Worm (Caenorhabditis elegans) whole organism, young adult: ENCODE data around the gene Y66D12A.19.

Experiments used
- B0261.1 ChIP-seq: sonication (generic microtip); optimal IDR thresholded peaks from 2 replicates; lab custom pipeline; 2016; ENCODE audit warnings: mild to moderate bottlenecking, missing genetic modification characterization, moderate library complexity, missing compliant biosample characterization
- B0336.3 ChIP-seq: fragments of 200-800 bp; sonication (Bioruptor generic); IDR thresholded peaks from 2 replicates; pipeline ENCODE4 v1.3.6; 2022; ENCODE audit warnings: missing genetic modification characterization, missing compliant biosample characterization
- C17E4.6 ChIP-seq: fragments of 200-800 bp; sonication (Bioruptor generic); IDR thresholded peaks from 2 replicates; pipeline ENCODE4 v1.3.6; 2022; ENCODE audit warnings: missing genetic modification reagents, missing genetic modification characterization, missing compliant biosample characterization
- F23B12.7 ChIP-seq: sonication (generic microtip); optimal IDR thresholded peaks from 2 replicates; lab custom pipeline; 2017; ENCODE audit warnings: missing genetic modification characterization, mild to moderate bottlenecking, missing compliant biosample characterization, antibody characterized with exemption, moderate library complexity; ENCODE audit not compliant: insufficient read depth
- F33H1.4 ChIP-seq: fragments of 200-800 bp; sonication (Bioruptor generic); IDR thresholded peaks from 2 replicates; pipeline ENCODE4 v1.3.6; 2022; ENCODE audit warnings: missing genetic modification reagents, missing genetic modification characterization, missing compliant biosample characterization
- Y53F4B.3 ChIP-seq: fragments of 200-800 bp; sonication (Bioruptor generic); IDR thresholded peaks from 2 replicates; pipeline ENCODE4 v1.3.6; 2022; ENCODE audit warnings: missing genetic modification reagents, missing genetic modification characterization, missing compliant biosample characterization
- Y56A3A.18 ChIP-seq: fragments of 200-800 bp; sonication (Bioruptor generic); IDR thresholded peaks from 2 replicates; pipeline ENCODE4 v1.3.6; 2022; ENCODE audit warnings: missing genetic modification reagents, missing genetic modification characterization, missing compliant biosample characterization
- Y67H2A.10 ChIP-seq: fragments of 200-800 bp; sonication (Bioruptor generic); conservative IDR thresholded peaks from 2 replicates; pipeline ENCODE4 v1.3.6; 2022; ENCODE audit warnings: missing genetic modification reagents, missing genetic modification characterization, missing compliant biosample characterization
- Y79H2A.3 ChIP-seq: fragments of 200-800 bp; sonication (Bioruptor generic); conservative IDR thresholded peaks from 2 replicates; pipeline ENCODE4 v1.3.6; 2022; ENCODE audit warnings: missing genetic modification reagents, missing genetic modification characterization, missing compliant biosample characterization
- ama-1 ChIP-seq, 3 experiments: fragments of 150-350 bp in 1 of 3; sonication (generic microtip) in 2 of 3; optimal IDR thresholded peaks; 2 replicates each; lab custom pipeline; 2014 to 2018; ENCODE audit warnings: missing biosample characterization in 2 of 3, missing genetic modification characterization in 2 of 3, missing genetic modification reagents in 2 of 3
- aptf-2 ChIP-seq: fragments of 200-800 bp; sonication (Bioruptor generic); conservative IDR thresholded peaks from 2 replicates; pipeline ENCODE4 v1.3.6; 2022; ENCODE audit warnings: missing genetic modification reagents, missing genetic modification characterization, missing compliant biosample characterization
- aptf-3 ChIP-seq: fragments of 200-800 bp; sonication (Bioruptor generic); IDR thresholded peaks from 2 replicates; pipeline ENCODE4 v1.3.6; 2022; ENCODE audit warnings: missing genetic modification characterization, missing compliant biosample characterization
- atf-7 ChIP-seq: sonication (generic microtip); optimal IDR thresholded peaks from 2 replicates; lab custom pipeline; 2017; ENCODE audit warnings: mild to moderate bottlenecking, missing genetic modification characterization, missing compliant biosample characterization
- athp-1 ChIP-seq: sonication (generic microtip); optimal IDR thresholded peaks from 2 replicates; lab custom pipeline; 2017; ENCODE audit warnings: mild to moderate bottlenecking, missing genetic modification characterization, missing compliant biosample characterization
- attf-6 ChIP-seq: fragments of 200-800 bp; sonication (Bioruptor generic); IDR thresholded peaks from 2 replicates; pipeline ENCODE4 v1.3.6; 2022; ENCODE audit warnings: missing genetic modification reagents, missing genetic modification characterization, missing compliant biosample characterization
- ceh-27 ChIP-seq: fragments of 200-800 bp; sonication (Bioruptor generic); optimal IDR thresholded peaks from 2 replicates; lab custom pipeline; 2018; ENCODE audit warnings: mild to moderate bottlenecking, missing genetic modification characterization, moderate library complexity, missing compliant biosample characterization
- ceh-79 ChIP-seq: sonication (generic microtip); optimal IDR thresholded peaks from 2 replicates; lab custom pipeline; 2017; ENCODE audit warnings: mild to moderate bottlenecking, missing genetic modification characterization, missing compliant biosample characterization
- ceh-91 ChIP-seq: fragments of 200-800 bp; sonication (Bioruptor generic); IDR thresholded peaks from 2 replicates; pipeline ENCODE4 v1.3.6; 2022; ENCODE audit warnings: missing genetic modification reagents, missing genetic modification characterization, missing compliant biosample characterization
- dox-1 ChIP-seq: fragments of 200-800 bp; sonication (Bioruptor generic); IDR thresholded peaks from 2 replicates; pipeline ENCODE4 v1.3.6; 2022; ENCODE audit warnings: missing genetic modification reagents, missing genetic modification characterization, missing compliant biosample characterization
- egl-18 ChIP-seq: fragments of 200-800 bp; sonication (Bioruptor generic); IDR thresholded peaks from 2 replicates; pipeline ENCODE4 v1.3.6; 2022; ENCODE audit warnings: missing genetic modification reagents, missing genetic modification characterization, missing compliant biosample characterization
- egrh-3 ChIP-seq: fragments of 200-800 bp; sonication (Bioruptor generic); IDR thresholded peaks from 2 replicates; pipeline ENCODE4 v1.3.6; 2022; ENCODE audit warnings: missing genetic modification reagents, missing genetic modification characterization, missing compliant biosample characterization
- ekl-4 ChIP-seq: fragments of 200-800 bp; sonication (Bioruptor generic); IDR thresholded peaks from 2 replicates; pipeline ENCODE4 v1.3.6; 2022; ENCODE audit warnings: missing genetic modification reagents, missing genetic modification characterization, missing compliant biosample characterization
- gei-17 ChIP-seq: fragments of 200-800 bp; sonication (Bioruptor generic); optimal IDR thresholded peaks from 2 replicates; lab custom pipeline; 2018; ENCODE audit warnings: mild to moderate bottlenecking, missing genetic modification characterization, missing compliant biosample characterization
- him-1 ChIP-seq: sonication (generic microtip); optimal IDR thresholded peaks from 2 replicates; lab custom pipeline; 2016; ENCODE audit warnings: missing genotype, missing genetic modification reagents, missing genetic modification characterization, missing compliant biosample characterization
- hlh-12 ChIP-seq: sonication (generic microtip); optimal IDR thresholded peaks from 2 replicates; lab custom pipeline; 2016; ENCODE audit warnings: missing genetic modification characterization, missing compliant biosample characterization
- hlh-26 ChIP-seq: fragments of 200-800 bp; sonication (Bioruptor generic); conservative IDR thresholded peaks from 2 replicates; pipeline ENCODE4 v1.3.6; 2022; ENCODE audit warnings: missing genetic modification reagents, missing genetic modification characterization, missing compliant biosample characterization
- hmg-1.2 ChIP-seq: fragments of 200-800 bp; sonication (Bioruptor generic); IDR thresholded peaks from 2 replicates; pipeline ENCODE4 v1.3.6; 2022; ENCODE audit warnings: missing genetic modification reagents, missing genetic modification characterization, missing compliant biosample characterization
- hmg-20 ChIP-seq: fragments of 200-800 bp; sonication (Bioruptor generic); IDR thresholded peaks from 2 replicates; pipeline ENCODE4 v1.3.6; 2022; ENCODE audit warnings: missing genetic modification reagents, missing genetic modification characterization, missing compliant biosample characterization
- lin-40 ChIP-seq: sonication (generic microtip); optimal IDR thresholded peaks from 2 replicates; lab custom pipeline; 2016; ENCODE audit warnings: missing genetic modification characterization, mild to moderate bottlenecking, missing compliant biosample characterization, missing genotype, missing genetic modification reagents
- lin-54 ChIP-seq: fragments of 200-800 bp; sonication (Bioruptor generic); optimal IDR thresholded peaks from 2 replicates; lab custom pipeline; 2018; ENCODE audit warnings: mild to moderate bottlenecking, missing genetic modification characterization, missing compliant biosample characterization
- mcd-1 ChIP-seq: fragments of 200-800 bp; sonication (Bioruptor generic); IDR thresholded peaks from 2 replicates; pipeline ENCODE4 v1.3.6; 2022; ENCODE audit warnings: missing genetic modification reagents, missing genetic modification characterization, missing compliant biosample characterization
- mxl-1 ChIP-seq: sonication (generic microtip); optimal IDR thresholded peaks from 2 replicates; lab custom pipeline; 2016; ENCODE audit warnings: missing genetic modification characterization, missing compliant biosample characterization
- nfya-1 ChIP-seq: sonication (generic microtip); optimal IDR thresholded peaks from 2 replicates; lab custom pipeline; 2017; ENCODE audit warnings: antibody characterized with exemption, missing compliant biosample characterization, missing genetic modification characterization, borderline replicate concordance; ENCODE audit not compliant: insufficient read depth
- nhr-90 ChIP-seq: sonication (generic microtip); optimal IDR thresholded peaks from 2 replicates; lab custom pipeline; 2016; ENCODE audit warnings: missing genotype, mild to moderate bottlenecking, missing genetic modification characterization, missing compliant biosample characterization
- rcor-1 ChIP-seq: fragments of 200-800 bp; sonication (Bioruptor generic); IDR thresholded peaks from 2 replicates; pipeline ENCODE4 v1.3.6; 2022; ENCODE audit warnings: missing genetic modification reagents, missing genetic modification characterization, missing compliant biosample characterization
- repo-1 ChIP-seq: sonication (generic microtip); optimal IDR thresholded peaks from 2 replicates; lab custom pipeline; 2017; ENCODE audit warnings: mild to moderate bottlenecking, missing genetic modification characterization, missing compliant biosample characterization
- sea-2 ChIP-seq: fragments of 200-800 bp; sonication (Bioruptor generic); IDR thresholded peaks from 2 replicates; pipeline ENCODE4 v1.3.6; 2022; ENCODE audit warnings: missing genetic modification characterization, missing compliant biosample characterization
- snpc-1.3 ChIP-seq: sonication (generic microtip); optimal IDR thresholded peaks from 2 replicates; lab custom pipeline; 2017; ENCODE audit warnings: missing genetic modification characterization, mild to moderate bottlenecking, missing compliant biosample characterization, antibody characterized with exemption, moderate library complexity, missing genotype, missing genetic modification reagents; ENCODE audit not compliant: insufficient read depth
- snpc-4 ChIP-seq, 5 experiments: fragments of 150-350 bp in 1 of 5; sonication (generic microtip) in 4 of 5; optimal IDR thresholded peaks; 2 replicates each; lab custom pipeline; 2014 to 2018; ENCODE audit warnings: missing genetic modification characterization in 5 of 5, missing biosample characterization in 3 of 5, antibody characterized with exemption in 2 of 5, mild to moderate bottlenecking in 2 of 5, missing compliant biosample characterization in 2 of 5, missing genotype in 2 of 5, moderate library complexity in 2 of 5, missing genetic modification reagents in 1 of 5
- unc-62 ChIP-seq: fragments of 150-350 bp; optimal IDR thresholded peaks from 2 replicates; lab custom pipeline; 2014; ENCODE audit warnings: missing biosample characterization, missing genetic modification reagents, missing genetic modification characterization
- xnd-1 ChIP-seq: sonication (generic microtip); optimal IDR thresholded peaks from 2 replicates; lab custom pipeline; 2016; ENCODE audit warnings: missing genotype, missing genetic modification reagents, missing genetic modification characterization, missing compliant biosample characterization
- ztf-18 ChIP-seq: sonication (generic microtip); optimal IDR thresholded peaks from 2 replicates; lab custom pipeline; 2016; ENCODE audit warnings: missing genotype, mild to moderate bottlenecking, missing genetic modification characterization, missing compliant biosample characterization

Y66D12A.19 gene

DNA sequence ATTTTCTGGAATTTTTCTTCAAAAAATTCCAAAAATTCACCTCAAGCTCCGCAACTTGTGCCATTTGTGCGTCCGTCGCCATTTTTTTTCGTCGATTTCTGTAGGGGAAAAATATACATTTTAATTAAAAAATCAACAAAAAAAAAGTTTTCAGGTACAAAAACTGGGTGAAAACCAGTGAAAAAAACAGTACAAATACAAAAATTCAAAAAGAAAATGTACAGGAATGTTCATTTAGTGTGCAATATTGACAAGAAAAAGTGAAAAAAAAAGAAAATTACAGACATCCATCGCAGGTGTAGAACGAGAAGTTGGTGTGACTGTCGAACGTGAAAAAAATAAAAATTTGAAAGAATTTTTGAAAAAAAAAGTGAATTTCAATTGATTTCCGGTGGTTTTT, 6.1 kb upstream of the Y66D12A.19 start, which contains the start of gene tin-10:
Gene tin-10, minus strand, starts transcription at position 101 of the 400 bp plus-strand sequence.
- TF ChIP-seq egrh-3 (GFP tag; lab: Robert Waterston, UW) (no peak), gei-17 (GFP tag; lab: Kevin White, UChicago) (no peak), ceh-79 (tag; lab: Kevin White, UChicago) (no peak), F23B12.7 (tag; lab: Kevin White, UChicago) (no peak), repo-1 (no peak), ceh-91 (GFP tag; lab: Robert Waterston, UW) (no peak), Y53F4B.3 (GFP tag; lab: Robert Waterston, UW) (no peak), attf-6 (GFP tag; lab: Robert Waterston, UW) (no peak), ekl-4 (GFP tag; lab: Robert Waterston, UW) (no peak), rcor-1 (GFP tag; lab: Robert Waterston, UW) (no peak), ama-1 (optimal IDR thresholded peaks at IDR 0.05; lab: Kevin White, UChicago) (no peak), ama-1 (GFP tag; optimal IDR thresholded peaks at IDR 0.05; lab: Kevin White, UChicago) (no peak), C17E4.6 (GFP tag; lab: Robert Waterston, UW) (no peak), egl-18 (no peak), hlh-26 (GFP tag; lab: Robert Waterston, UW) (no peak), athp-1 (no peak), Y56A3A.18 (GFP tag; lab: Robert Waterston, UW) (no peak), B0261.1 (tag; lab: Kevin White, UChicago) (no peak), ztf-18 (no peak), hmg-20 (GFP tag; lab: Robert Waterston, UW) (no peak)

- TF ChIP-seq mcd-1 (GFP tag; lab: Robert Waterston, UW) (peak; percentile 74), lin-54 (GFP tag; lab: Kevin White, UChicago) (peak; percentile 20), hlh-12 (tag; lab: Kevin White, UChicago) (no peak), hmg-1.2 (GFP tag; lab: Robert Waterston, UW) (peak; percentile 15; the same call in 1 of the 2 replicates), B0336.3 (GFP tag; lab: Robert Waterston, UW) (no peak)
These were observed 3.7 kb upstream of the Y66D12A.19 start, which contains the start of the genes Y66D12A.21 and spe-6 for ce11 chrIII:11505213-11505612. Y66D12A.21 (minus strand) TSS chrIII:11505302. spe-6 (plus strand) TSS chrIII:11505488.

- TF ChIP-seq Y53F4B.3 (GFP tag; lab: Robert Waterston, UW) = no peak
- TF ChIP-seq nfya-1 (tag; lab: Kevin White, UChicago) = no peak
- TF ChIP-seq atf-7 (tag; lab: Kevin White, UChicago) = no peak
- TF ChIP-seq Y79H2A.3 = no peak
- TF ChIP-seq unc-62 (GFP tag; lab: Kevin White, UChicago) = no peak
- TF ChIP-seq sea-2 (GFP tag; lab: Robert Waterston, UW) = 0 out of 2 replicates have a peak, but pooled peaks have one; percentile 6
- TF ChIP-seq mxl-1 (tag; lab: Kevin White, UChicago) = no peak
These were observed 3.3 kb upstream of the Y66D12A.19 start for ce11 chrIII:11505621-11506020.

ce11 chrIII:11510120-11510519, 1.2 kb downstream of the Y66D12A.19 start:
- TF ChIP-seq aptf-3 (GFP tag; lab: Robert Waterston, UW) = no peak
- TF ChIP-seq snpc-1.3 = no peak
- no peak for TF ChIP-seq unc-62 (GFP tag; lab: Kevin White, UChicago)
- no peak for TF ChIP-seq dox-1 (GFP tag; lab: Robert Waterston, UW)
- no peak for TF ChIP-seq athp-1
- TF ChIP-seq Y67H2A.10 (GFP tag; lab: Robert Waterston, UW) = no peak
- no peak for TF ChIP-seq ceh-27 (GFP tag; lab: Kevin White, UChicago)
- TF ChIP-seq egl-18 = no peak
- TF ChIP-seq F33H1.4 (GFP tag; lab: Robert Waterston, UW) = no peak
- no peak for TF ChIP-seq snpc-4 (GFP tag; optimal IDR thresholded peaks at IDR 0.05; lab: Kevin White, UChicago)
- no peak for TF ChIP-seq snpc-4 (tag; optimal IDR thresholded peaks at IDR 0.05; lab: Kevin White, UChicago)
- TF ChIP-seq aptf-2 (GFP tag; lab: Robert Waterston, UW) = no peak
- TF ChIP-seq sea-2 (GFP tag; lab: Robert Waterston, UW) = no peak
- no peak for TF ChIP-seq him-1 (tag; lab: Kevin White, UChicago)
- no peak for TF ChIP-seq B0261.1 (tag; lab: Kevin White, UChicago)
- TF ChIP-seq xnd-1 (tag; lab: Kevin White, UChicago) = no peak
- no peak for TF ChIP-seq lin-40 (tag; lab: Kevin White, UChicago)
- TF ChIP-seq lin-54 (GFP tag; lab: Kevin White, UChicago) = no peak
- TF ChIP-seq nhr-90 (tag; lab: Kevin White, UChicago) = no peak
